Worm (Caenorhabditis elegans) whole organism, L4 larva: ENCODE measurements around the gene F59B10.3.

Source experiments
- F26F4.8 ChIP-seq: fragments of 200-800 bp; sonication (Bioruptor generic); conservative IDR thresholded peaks from 2 replicates; pipeline ENCODE4 v1.3.6; 2022; ENCODE audit warnings: missing genetic modification characterization, missing compliant biosample characterization
- F49E8.2 ChIP-seq: sonication (generic microtip); optimal IDR thresholded peaks from 2 replicates; lab custom pipeline; 2016; ENCODE audit warnings: missing compliant biosample characterization, mild to moderate bottlenecking, missing genetic modification characterization, borderline replicate concordance
- R02D3.7 ChIP-seq: fragments of 150-350 bp; sonication (generic microtip); optimal IDR thresholded peaks from 3 replicates; lab custom pipeline; 2014; ENCODE audit warnings: missing biosample characterization, missing genetic modification characterization
- T20F7.1 ChIP-seq: fragments of 200-800 bp; sonication (Bioruptor generic); optimal IDR thresholded peaks from 2 replicates; lab custom pipeline; 2018; ENCODE audit warnings: mild to moderate bottlenecking, missing genetic modification characterization, missing compliant biosample characterization
- Y48G9A.11 ChIP-seq: fragments of 200-800 bp; sonication (Bioruptor generic); IDR thresholded peaks from 2 replicates; pipeline ENCODE4 v1.3.6; 2022; ENCODE audit warnings: missing genetic modification reagents, missing genetic modification characterization, missing compliant biosample characterization
- Y75B8A.6 ChIP-seq: fragments of 200-800 bp; sonication (Bioruptor generic); IDR thresholded peaks from 2 replicates; pipeline ENCODE4 v1.3.6; 2022; ENCODE audit warnings: missing genetic modification reagents, missing genetic modification characterization, missing compliant biosample characterization
- ZK337.2 ChIP-seq: fragments of 200-800 bp; sonication (Bioruptor generic); IDR thresholded peaks from 2 replicates; pipeline ENCODE4 v1.3.6; 2022; ENCODE audit warnings: missing genetic modification reagents, missing genetic modification characterization, missing compliant biosample characterization
- ZK546.5 ChIP-seq, 2 experiments: sonication (generic microtip); optimal IDR thresholded peaks; 2 replicates each; lab custom pipeline; 2017; ENCODE audit warnings: missing biosample characterization in 2 of 2, missing genetic modification characterization in 2 of 2
- aha-1 ChIP-seq: fragments of 150-350 bp; peaks from one replicate; lab custom pipeline; 2014; ENCODE audit warnings: missing biosample characterization, missing genetic modification characterization
- aly-2 ChIP-seq: sonication (generic microtip); optimal IDR thresholded peaks from 2 replicates; lab custom pipeline; 2018; ENCODE audit warnings: missing biosample characterization, missing genetic modification characterization
- ceh-20 ChIP-seq: fragments of 200-800 bp; sonication (Bioruptor generic); IDR thresholded peaks from 2 replicates; pipeline ENCODE4 v1.3.6; 2022; ENCODE audit warnings: missing genetic modification reagents, missing genetic modification characterization, missing compliant biosample characterization
- daf-16 ChIP-seq, 3 experiments: sonication (generic microtip); optimal IDR thresholded peaks; 2 replicates each; lab custom pipeline; 2016 to 2017; ENCODE audit warnings: missing genetic modification characterization in 3 of 3, missing genetic modification reagents in 3 of 3, mild to moderate bottlenecking in 2 of 3, missing compliant biosample characterization in 2 of 3, missing biosample characterization in 1 of 3, moderate library complexity in 1 of 3
- dmd-6 ChIP-seq: fragments of 200-800 bp; sonication (Bioruptor generic); IDR thresholded peaks from 2 replicates; pipeline ENCODE4 v1.3.6; 2022; ENCODE audit warnings: missing genetic modification reagents, missing genetic modification characterization, missing compliant biosample characterization
- dpl-1 ChIP-seq: fragments of 150-350 bp; optimal IDR thresholded peaks from 2 replicates; lab custom pipeline; 2014; ENCODE audit warnings: missing biosample characterization, missing genetic modification reagents, missing genetic modification characterization
- duxl-1 ChIP-seq: sonication (generic microtip); optimal IDR thresholded peaks from 2 replicates; lab custom pipeline; 2016; ENCODE audit warnings: mild to moderate bottlenecking, missing genetic modification characterization, moderate library complexity, missing compliant biosample characterization; ENCODE audit not compliant: poor library complexity
- dve-1 ChIP-seq: sonication (generic microtip); optimal IDR thresholded peaks from 2 replicates; lab custom pipeline; 2017; ENCODE audit warnings: antibody characterized with exemption, mild to moderate bottlenecking, missing genetic modification characterization, missing compliant biosample characterization; ENCODE audit not compliant: insufficient read depth
- gei-8 ChIP-seq: fragments of 200-800 bp; sonication (Bioruptor generic); optimal IDR thresholded peaks from 2 replicates; lab custom pipeline; 2018; ENCODE audit warnings: mild to moderate bottlenecking, missing genetic modification characterization, missing compliant biosample characterization
- hif-1 ChIP-seq, 2 experiments: sonication (generic microtip); optimal IDR thresholded peaks; 2 replicates each; lab custom pipeline; 2016 to 2017; ENCODE audit warnings: missing compliant biosample characterization in 2 of 2, missing genetic modification characterization in 2 of 2, missing genetic modification reagents in 2 of 2, missing genotype in 2 of 2, mild to moderate bottlenecking in 1 of 2
- hlh-11 ChIP-seq: fragments of 200-800 bp; sonication (Bioruptor generic); optimal IDR thresholded peaks from 2 replicates; lab custom pipeline; 2018; ENCODE audit warnings: mild to moderate bottlenecking, missing genetic modification characterization, missing compliant biosample characterization
- hlh-30 ChIP-seq: sonication (generic microtip); optimal IDR thresholded peaks from 2 replicates; lab custom pipeline; 2017; ENCODE audit warnings: antibody characterized with exemption, mild to moderate bottlenecking, missing genetic modification characterization, missing compliant biosample characterization; ENCODE audit not compliant: insufficient read depth
- hmg-1.1 ChIP-seq: fragments of 200-800 bp; sonication (Bioruptor generic); IDR thresholded peaks from 2 replicates; pipeline ENCODE4 v1.3.6; 2022; ENCODE audit warnings: missing genetic modification reagents, missing genetic modification characterization, missing compliant biosample characterization
- lim-7 ChIP-seq: fragments of 200-800 bp; sonication (Bioruptor generic); IDR thresholded peaks from 2 replicates; pipeline ENCODE4 v1.3.6; 2022; ENCODE audit warnings: missing genetic modification characterization, missing compliant biosample characterization
- lin-13 ChIP-seq: fragments of 150-350 bp; optimal IDR thresholded peaks from 2 replicates; lab custom pipeline; 2014; ENCODE audit warnings: missing biosample characterization, missing genetic modification reagents, missing genetic modification characterization
- lin-38 ChIP-seq: fragments of 200-800 bp; sonication (Bioruptor generic); IDR thresholded peaks from 2 replicates; pipeline ENCODE4 v1.3.6; 2022; ENCODE audit warnings: missing genetic modification reagents, missing genetic modification characterization, missing compliant biosample characterization
- lir-3 ChIP-seq: sonication (generic microtip); optimal IDR thresholded peaks from 2 replicates; lab custom pipeline; 2016; ENCODE audit warnings: mild to moderate bottlenecking, missing genetic modification characterization, missing compliant biosample characterization
- madf-5 ChIP-seq, 2 experiments: fragments of 200-800 bp; sonication (Bioruptor generic); IDR thresholded peaks; 2 replicates each; pipeline ENCODE4 v1.3.6; 2022; ENCODE audit warnings: missing compliant biosample characterization in 2 of 2, missing genetic modification characterization in 2 of 2
- mep-1 ChIP-seq: fragments of 150-350 bp; sonication (generic microtip); optimal IDR thresholded peaks from 3 replicates; lab custom pipeline; 2014; ENCODE audit warnings: missing biosample characterization, missing genetic modification characterization
- mxl-3 ChIP-seq: fragments of 200-800 bp; sonication (Bioruptor generic); optimal IDR thresholded peaks from 2 replicates; lab custom pipeline; 2018; ENCODE audit warnings: mild to moderate bottlenecking, missing genetic modification characterization, missing compliant biosample characterization
- nhr-11 ChIP-seq: fragments of 150-350 bp; optimal IDR thresholded peaks from 2 replicates; lab custom pipeline; 2014; ENCODE audit warnings: missing biosample characterization, missing genetic modification characterization
- nhr-111 ChIP-seq: fragments of 200-800 bp; sonication (Bioruptor generic); optimal IDR thresholded peaks from 2 replicates; lab custom pipeline; 2018; ENCODE audit warnings: mild to moderate bottlenecking, missing genetic modification characterization, missing compliant biosample characterization
- nhr-237 ChIP-seq: sonication (generic microtip); optimal IDR thresholded peaks from 2 replicates; lab custom pipeline; 2017; ENCODE audit warnings: missing biosample characterization, missing genetic modification characterization
- nhr-28 ChIP-seq: fragments of 150-350 bp; optimal IDR thresholded peaks from 2 replicates; lab custom pipeline; 2014; ENCODE audit warnings: missing biosample characterization, missing genetic modification characterization
- nhr-41 ChIP-seq: fragments of 200-800 bp; sonication (Bioruptor generic); IDR thresholded peaks from 2 replicates; pipeline ENCODE4 v1.3.6; 2022; ENCODE audit warnings: missing genetic modification reagents, missing genetic modification characterization, missing compliant biosample characterization
- nhr-42 ChIP-seq: fragments of 200-800 bp; sonication (Bioruptor generic); IDR thresholded peaks from 2 replicates; pipeline ENCODE4 v1.3.6; 2022; ENCODE audit warnings: missing genetic modification characterization, missing compliant biosample characterization
- nhr-6 ChIP-seq: fragments of 150-350 bp; optimal IDR thresholded peaks from 2 replicates; lab custom pipeline; 2014; ENCODE audit warnings: missing biosample characterization, missing genetic modification characterization
- nhr-77 ChIP-seq: fragments of 150-350 bp; optimal IDR thresholded peaks from 2 replicates; lab custom pipeline; 2014; ENCODE audit warnings: missing biosample characterization, missing genetic modification characterization
- pha-4 ChIP-seq, 2 experiments: fragments of 150-350 bp in 1 of 2; fragments of 200-800 bp in 1 of 2; sonication (Bioruptor generic) in 1 of 2; IDR thresholded peaks in 1 of 2; optimal IDR thresholded peaks in 1 of 2; 2 replicates each; pipeline versions ENCODE4 v1.3.6 to Lab custom; 2014 to 2022; ENCODE audit warnings: missing genetic modification characterization in 2 of 2, missing genetic modification reagents in 2 of 2, missing biosample characterization in 1 of 2, missing compliant biosample characterization in 1 of 2
- php-3 ChIP-seq: fragments of 200-800 bp; sonication (Bioruptor generic); IDR thresholded peaks from 2 replicates; pipeline ENCODE4 v1.3.6; 2022; ENCODE audit warnings: missing genetic modification reagents, missing genetic modification characterization, missing compliant biosample characterization
- rbr-2 ChIP-seq: sonication (generic microtip); optimal IDR thresholded peaks from 2 replicates; lab custom pipeline; 2016; ENCODE audit warnings: missing genotype, missing genetic modification characterization, missing compliant biosample characterization
- skn-1 ChIP-seq: fragments of 150-350 bp; optimal IDR thresholded peaks from 2 replicates; lab custom pipeline; 2014; ENCODE audit warnings: missing biosample characterization, missing genetic modification characterization
- spr-1 ChIP-seq: sonication (generic microtip); optimal IDR thresholded peaks from 2 replicates; lab custom pipeline; 2016; ENCODE audit warnings: mild to moderate bottlenecking, missing genetic modification characterization, missing compliant biosample characterization
- spr-3 ChIP-seq: fragments of 200-800 bp; sonication (Bioruptor generic); optimal IDR thresholded peaks from 2 replicates; lab custom pipeline; 2018; ENCODE audit warnings: mild to moderate bottlenecking, missing genetic modification characterization, missing compliant biosample characterization
- unc-130 ChIP-seq: sonication (generic microtip); optimal IDR thresholded peaks from 2 replicates; lab custom pipeline; 2016; ENCODE audit warnings: missing genetic modification reagents, missing genetic modification characterization, missing compliant biosample characterization
- unc-39 ChIP-seq: sonication (generic microtip); optimal IDR thresholded peaks from 2 replicates; lab custom pipeline; 2017; ENCODE audit warnings: missing biosample characterization, missing genetic modification characterization
- unc-62 ChIP-seq, 3 experiments: fragments of 150-350 bp in 1 of 3; sonication (generic microtip); optimal IDR thresholded peaks in 2 of 3; peaks in 1 of 3; 1 replicate in 1 of 3; 2 replicates in 2 of 3; lab custom pipeline; 2014 to 2017; ENCODE audit warnings: missing biosample characterization in 3 of 3, missing genetic modification characterization in 3 of 3, missing genetic modification reagents in 3 of 3, missing genotype in 1 of 3
- ztf-11 ChIP-seq: fragments of 150-350 bp; optimal IDR thresholded peaks from 2 replicates; lab custom pipeline; 2014; ENCODE audit warnings: missing biosample characterization, missing genetic modification characterization

Gene F59B10.3

ce11 chrII:10502491-10503063 is 7.8 kb upstream of the F59B10.3 start, which contains the start of gene myrf-1 (continued):
- TF ChIP-seq dpl-1 (GFP tag; lab: Kevin White, UChicago) (peak; percentile 49), gei-8 (peak; percentile 48), duxl-1 (tag; lab: Kevin White, UChicago) (no peak), ztf-11 (tag; lab: Kevin White, UChicago) (no peak), hlh-11 (tag; lab: Kevin White, UChicago) (peak; percentile 98), spr-3 (peak; percentile 48), hmg-1.1 (peak; percentile 94), aha-1 (tag; lab: Kevin White, UChicago) (peak; percentile 99), R02D3.7 (tag; lab: Kevin White, UChicago) (no peak), nhr-11 (tag; lab: Kevin White, UChicago) (peak; percentile 95), F26F4.8 (GFP tag; lab: Robert Waterston, UW) (0 out of 2 replicates have a peak, but pooled peaks have one; percentile 14), lin-38 (GFP tag; lab: Robert Waterston, UW) (peak; percentile 63), unc-130 (GFP tag; lab: Kevin White, UChicago) (no peak), nhr-237 (tag; lab: Kevin White, UChicago) (no peak), F49E8.2 (tag; lab: Kevin White, UChicago) (no peak), nhr-42 (GFP tag; lab: Robert Waterston, UW) (peak; percentile 69; the same call in 1 of the 2 replicates), lin-13 (GFP tag; lab: Kevin White, UChicago) (peak; percentile 47), lir-3 (peak; percentile 16), hlh-30 (peak; percentile 90), nhr-77 (tag; lab: Kevin White, UChicago) (peak; percentile 89), lim-7 (0 out of 2 replicates have a peak, but pooled peaks have one; percentile 46), spr-1 (peak; percentile 74), nhr-111 (GFP tag; lab: Kevin White, UChicago) (no peak), ceh-20 (GFP tag; lab: Robert Waterston, UW) (peak; percentile 73), php-3 (peak; percentile 60; the same call in 1 of the 2 replicates), nhr-41 (GFP tag; lab: Robert Waterston, UW) (peak; percentile 99), dmd-6 (GFP tag; lab: Robert Waterston, UW) (peak; percentile 84), mxl-3 (GFP tag; lab: Kevin White, UChicago) (peak; percentile 96), unc-39 (tag; lab: Kevin White, UChicago) (no peak)

ce11 chrII:10504729-10505128 is 5.6 kb upstream of the F59B10.3 start:
- TF ChIP-seq mep-1 (tag; lab: Kevin White, UChicago) (peak; percentile 43), nhr-237 (tag; lab: Kevin White, UChicago) (no peak), Y48G9A.11 (GFP tag; lab: Robert Waterston, UW) (no peak), rbr-2 (tag; lab: Kevin White, UChicago) (no peak), Y75B8A.6 (no peak), php-3 (no peak), hif-1 (tag; optimal IDR thresholded peaks at IDR 0.05; lab: Kevin White, UChicago) (no peak), F49E8.2 (tag; lab: Kevin White, UChicago) (no peak), aly-2 (tag; lab: Kevin White, UChicago) (no peak), ztf-11 (tag; lab: Kevin White, UChicago) (no peak), nhr-77 (tag; lab: Kevin White, UChicago) (no peak), madf-5 (GFP tag; IDR thresholded peaks at IDR 0.05; lab: Robert Waterston, UW) (no peak), pha-4 (GFP tag; IDR thresholded peaks at IDR 0.05; lab: Robert Waterston, UW) (no peak), pha-4 (tag; optimal IDR thresholded peaks at IDR 0.05; lab: Kevin White, UChicago) (peak; percentile 88), R02D3.7 (tag; lab: Kevin White, UChicago) (no peak), daf-16 (GFP tag; optimal IDR thresholded peaks at IDR 0.05; lab: Kevin White, UChicago) (no peak), daf-16 (tag; optimal IDR thresholded peaks at IDR 0.05; lab: Kevin White, UChicago) (peak; percentile 6), ZK337.2 (GFP tag; lab: Robert Waterston, UW) (no peak), nhr-28 (tag; lab: Kevin White, UChicago) (peak; percentile 13), dve-1 (tag; lab: Kevin White, UChicago) (peak; percentile 50), nhr-6 (tag; lab: Kevin White, UChicago) (no peak), ZK546.5 (tag; optimal IDR thresholded peaks at IDR 0.05; lab: Kevin White, UChicago) (no peak), T20F7.1 (no peak), lim-7 (no peak), unc-62 (GFP tag; optimal IDR thresholded peaks at IDR 0.05 in 1 of 2; lab: Kevin White, UChicago) (peak in 1 of 2 experiments; percentile 12), unc-62 (tag; optimal IDR thresholded peaks at IDR 0.05; lab: Kevin White, UChicago) (no peak), skn-1 (tag; lab: Kevin White, UChicago) (no peak), hlh-11 (tag; lab: Kevin White, UChicago) (peak; percentile 25)
- TF ChIP-seq, all 104 proteins: peak for 7
